Fruit fly (Drosophila melanogaster): ENCODE results near the gene zfh1.

Gene zfh1

DNA sequence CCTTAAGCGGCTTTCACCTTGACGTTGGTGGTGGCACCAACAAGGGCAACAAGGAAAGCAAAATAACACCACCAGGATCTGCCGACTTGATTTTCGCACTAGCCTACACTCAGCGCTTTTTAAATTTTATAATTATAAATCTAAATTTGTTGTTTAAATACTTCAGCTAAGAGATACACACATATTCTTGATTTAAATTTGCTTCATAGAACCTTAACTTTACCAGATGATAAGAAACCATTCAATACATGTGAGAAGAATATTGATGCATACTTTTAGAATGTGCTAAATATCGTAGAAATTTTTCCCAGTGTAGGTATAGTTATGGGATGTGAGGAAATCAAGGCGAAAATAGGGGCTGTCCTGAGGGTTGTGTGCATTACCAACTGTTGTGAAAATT, 32.6 kb upstream of the zfh1 start (continued):
- TF ChIP-seq CG10274 (GFP tag; optimal IDR thresholded peaks at IDR 0.05) (no peak), MESR4 (GFP tag; optimal IDR thresholded peaks at IDR 0.05) (no peak), Adf1 (GFP tag; IDR thresholded peaks at IDR 0.05) (no peak), CG32532 (GFP tag; IDR thresholded peaks at IDR 0.05) (no peak), grn (GFP tag; optimal IDR thresholded peaks at IDR 0.05) (no peak), CG17385 (GFP tag; optimal IDR thresholded peaks at IDR 0.05) (no peak), CG17912 (GFP tag; optimal IDR thresholded peaks at IDR 0.05) (no peak), Abd-B (GFP tag; optimal IDR thresholded peaks at IDR 0.05) (no peak), CG4707 (GFP tag; optimal IDR thresholded peaks at IDR 0.05) (no peak), amos (GFP tag; IDR thresholded peaks at IDR 0.05; ENCODE audit: partially characterized antibody) (no peak), CG9727 (GFP tag; optimal IDR thresholded peaks at IDR 0.05) (peak; percentile 22), CG34376 (GFP tag; optimal IDR thresholded peaks at IDR 0.05) (no peak), run (tag; optimal IDR thresholded peaks at IDR 0.05) (no peak), fd3F (GFP tag; optimal IDR thresholded peaks at IDR 0.05) (no peak), eyg (GFP tag; optimal IDR thresholded peaks at IDR 0.05) (no peak), row (GFP tag; IDR thresholded peaks at IDR 0.05) (peak; percentile 33; the same call in 2 of the 3 replicates), Nf-YC (tag; optimal IDR thresholded peaks at IDR 0.05) (no peak), CHES-1-like (GFP tag; optimal IDR thresholded peaks at IDR 0.05) (no peak), CG31441 (GFP tag; IDR thresholded peaks at IDR 0.05) (peak; percentile 56), Hmr (GFP tag; optimal IDR thresholded peaks at IDR 0.05) (no peak), Sox100B (GFP tag; optimal IDR thresholded peaks at IDR 0.05) (peak; percentile 17), CG13775 (GFP tag; optimal IDR thresholded peaks at IDR 0.05) (no peak), nerfin-1 (tag; optimal IDR thresholded peaks at IDR 0.05) (peak; percentile 65), Usf (GFP tag; optimal IDR thresholded peaks at IDR 0.05) (no peak), CG1603 (tag; optimal IDR thresholded peaks at IDR 0.05) (peak; percentile 2), CG13424 (tag; optimal IDR thresholded peaks at IDR 0.05) (peak; percentile 14), Awh (GFP tag; IDR thresholded peaks at IDR 0.05) (no peak), Camta (GFP tag; optimal IDR thresholded peaks at IDR 0.05) (no peak), CG18476 (GFP tag; optimal IDR thresholded peaks at IDR 0.05) (no peak), hkb (optimal IDR thresholded peaks at IDR 0.05) (no peak), hkb (GFP tag; IDR thresholded peaks at IDR 0.05) (no peak), CG1792 (GFP tag; optimal IDR thresholded peaks at IDR 0.05) (no peak), CG9437 (GFP tag; optimal IDR thresholded peaks at IDR 0.05) (no peak), Ada2b (GFP tag; IDR thresholded peaks at IDR 0.05) (no peak), Med (GFP tag) (peak; percentile 14), da (GFP tag; optimal IDR thresholded peaks at IDR 0.05) (no peak), chif (GFP tag; optimal IDR thresholded peaks at IDR 0.05) (no peak), CG30431 (GFP tag; optimal IDR thresholded peaks at IDR 0.05) (no peak), CG10321 (GFP tag; IDR thresholded peaks at IDR 0.05) (no peak), kah (GFP tag; optimal IDR thresholded peaks at IDR 0.05) (no peak), B-H1 (GFP tag; IDR thresholded peaks at IDR 0.05) (no peak), nau (GFP tag; optimal IDR thresholded peaks at IDR 0.05) (no peak), tup (GFP tag; optimal IDR thresholded peaks at IDR 0.05) (no peak), hbn (GFP tag; IDR thresholded peaks at IDR 0.05; ENCODE audit: partially characterized antibody) (no peak), CG12236 (GFP tag; optimal IDR thresholded peaks at IDR 0.05) (no peak), ham (GFP tag; IDR thresholded peaks at IDR 0.05) (no peak), Xrp1 (GFP tag; IDR thresholded peaks at IDR 0.05) (peak; percentile 61; the same call in 1 of the 2 replicates), CG2199 (GFP tag; IDR thresholded peaks at IDR 0.05) (no peak), Dp (GFP tag; optimal IDR thresholded peaks at IDR 0.05) (no peak), pb (GFP tag; optimal IDR thresholded peaks at IDR 0.05) (no peak), ranshi (GFP tag; IDR thresholded peaks at IDR 0.05) (no peak), CG1529 (GFP tag; optimal IDR thresholded peaks at IDR 0.05) (no peak)
